In genomic region chrX:11611056-11611644, dm6 we compare ENCODE assay signal across 1 fruit fly cellular context.
TF ChIP-seq lines count a peak whose summit lies in the region.

No protein-coding gene starts in this region.

TF ChIP-seq in whole organism, embryonic, 481 proteins besides CTCF, POLR2A, EP300 and RAD21 (continued from another document):
- no peak for TF ChIP-seq chm (GFP tag; IDR thresholded peaks at IDR 0.05; lab: Robert Waterston, UW)
- TF ChIP-seq ftz-f1 (GFP tag; optimal IDR thresholded peaks at IDR 0.05; lab: Kevin White, UChicago): peak; percentile 32
- TF ChIP-seq D19B (GFP tag; optimal IDR thresholded peaks at IDR 0.05; lab: Kevin White, UChicago): no peak
- TF ChIP-seq CG17361 (GFP tag; IDR thresholded peaks at IDR 0.05; lab: Robert Waterston, UW): no peak
- TF ChIP-seq knrl (GFP tag; IDR thresholded peaks at IDR 0.05; lab: Robert Waterston, UW; ENCODE audit: partially characterized antibody): no peak
TF ChIP-seq in whole organism, embryonic: peak in this region for 10.
